Worm (Caenorhabditis elegans): ENCODE results near the gene T16G12.4.
"Not testable (repeated sequence)": the region's sequence is repeated elsewhere in the genome, so short reads cannot be mapped to it uniquely, and the experiment has no call there.

Gene T16G12.4

DNA sequence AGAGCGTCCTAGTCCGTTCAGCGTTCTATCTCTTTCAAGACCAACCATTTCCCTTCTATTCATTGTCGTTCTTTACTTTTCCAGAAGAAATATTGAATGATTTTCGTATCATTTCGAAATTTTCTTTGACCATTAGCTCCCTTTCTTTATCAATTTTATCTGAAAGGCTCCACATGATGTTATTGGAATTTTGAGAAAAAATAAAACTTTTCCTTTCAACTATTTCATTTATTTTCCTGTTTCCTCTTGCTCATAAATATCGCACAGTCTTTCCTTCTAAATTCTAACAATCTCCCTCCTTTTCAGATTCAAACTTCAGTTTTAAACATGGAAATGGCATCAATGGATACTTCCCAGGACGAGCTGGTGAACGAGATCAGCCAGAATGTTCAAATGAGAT is at the start of gene T16G12.4:
TSS of gene T16G12.4 (plus strand) at position 301 of the 400 bp plus-strand sequence.
- no peak for TF ChIP-seq unc-62 (GFP tag; optimal IDR thresholded peaks at IDR 0.05)

ce11 chrIII:10010117-10010516 is 47.5 kb upstream of the T16G12.4 start, which contains the start of gene fbxa-155:
Gene fbxa-155, minus strand, starts transcription at chrIII:10010217.
- no peak for TF ChIP-seq unc-62 (GFP tag; optimal IDR thresholded peaks at IDR 0.05)

DNA sequence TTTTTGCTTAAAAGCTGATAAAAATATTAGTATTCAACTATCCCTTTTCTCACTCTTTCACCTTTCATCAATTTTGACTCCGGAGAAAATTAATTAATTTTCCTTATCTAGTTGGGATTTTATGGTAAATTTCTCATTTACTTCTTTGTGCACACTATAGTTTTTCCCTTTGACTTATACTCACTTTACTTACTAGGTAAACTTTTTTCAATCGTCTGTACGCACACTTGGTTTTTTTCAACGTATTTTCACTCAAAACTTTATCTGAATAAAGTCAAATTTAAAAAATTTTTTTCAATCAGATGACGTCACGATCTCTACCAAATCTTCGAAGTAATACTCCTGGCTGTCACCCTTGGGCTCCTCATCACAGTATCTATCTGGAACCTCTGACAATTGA is 45.5 kb upstream of the T16G12.4 start, which contains the start of gene C05B5.16:
TSS of gene C05B5.16 (plus strand) at position 301 of the 400 bp plus-strand sequence.
- TF ChIP-seq unc-62 (GFP tag; optimal IDR thresholded peaks at IDR 0.05): no peak

DNA sequence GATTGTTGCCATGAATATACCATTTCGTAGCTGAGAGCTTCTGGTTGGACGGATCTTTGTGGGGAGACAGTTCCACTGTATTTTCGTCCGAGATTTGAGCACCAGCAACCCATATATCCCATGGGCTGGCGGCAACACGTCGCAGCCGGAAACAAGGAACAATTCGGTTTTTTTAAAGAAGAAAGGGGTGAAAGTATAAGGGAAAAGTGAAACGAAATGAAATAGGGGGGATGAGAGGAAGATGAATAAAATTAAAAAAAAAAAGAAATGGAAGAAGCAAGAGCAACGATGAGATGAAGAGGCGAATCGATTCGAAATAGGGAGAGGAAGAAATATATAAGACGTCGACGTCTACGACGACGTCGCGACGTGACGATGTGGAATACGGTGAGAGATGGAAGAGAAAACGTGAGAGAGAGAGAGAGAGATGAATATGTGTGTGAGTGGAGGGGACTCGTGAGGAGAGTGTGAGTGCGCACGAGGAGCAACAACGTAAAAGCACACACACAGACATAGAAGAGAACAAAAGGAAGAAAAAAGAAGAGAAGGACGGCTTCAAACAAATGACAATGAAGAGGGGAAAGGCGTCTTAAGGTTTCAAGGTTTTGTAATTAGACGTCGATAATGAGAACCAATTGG is 41.1 kb upstream of the T16G12.4 start, which contains the start of gene rgs-1:
TSS of gene rgs-1 (minus strand) at position 146 of the 639 bp plus-strand sequence.
- no peak for TF ChIP-seq unc-62 (GFP tag; optimal IDR thresholded peaks at IDR 0.05)

DNA sequence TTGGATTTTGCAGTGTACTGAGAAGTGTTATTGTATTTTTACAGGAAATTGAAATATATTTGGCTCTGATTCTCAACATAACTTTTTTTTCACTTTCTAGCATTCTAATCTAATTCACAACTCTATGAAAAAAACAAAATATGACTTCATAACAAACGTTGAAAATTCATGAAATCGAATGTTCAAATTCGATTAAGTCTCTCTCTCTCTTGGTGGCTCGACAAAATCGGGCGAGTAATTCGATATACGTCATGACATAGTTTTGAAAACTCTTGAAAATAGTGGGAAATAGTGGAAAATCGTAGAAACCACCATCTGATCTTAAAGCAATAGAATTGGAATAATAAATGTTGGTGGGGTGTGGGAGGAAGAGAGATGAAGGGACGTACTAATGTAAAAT is 39.6 kb upstream of the T16G12.4 start:
- TF ChIP-seq unc-62 (GFP tag; optimal IDR thresholded peaks at IDR 0.05): no peak

DNA sequence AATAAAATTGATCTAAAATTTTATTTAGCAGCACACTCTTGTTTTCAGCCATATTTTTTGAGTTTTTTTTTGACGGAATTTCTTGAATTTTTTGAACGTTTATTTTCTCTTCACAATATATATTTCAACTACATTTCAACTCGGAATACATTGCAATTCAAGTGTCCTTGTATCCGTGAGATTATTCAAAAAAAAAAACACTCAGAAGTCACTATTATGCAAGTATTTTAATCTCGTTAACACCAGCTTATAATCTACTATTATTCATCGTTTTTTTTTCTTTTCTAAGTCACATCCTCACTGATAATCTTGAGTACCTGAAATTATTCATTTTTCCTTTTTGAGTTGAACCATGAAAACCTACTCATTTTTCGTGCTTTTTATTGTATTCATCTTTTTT is 34.2 kb upstream of the T16G12.4 start, which contains the start of gene ins-21:
TSS of gene ins-21 (plus strand) at position 301 of the 400 bp plus-strand sequence.
- TF ChIP-seq unc-62 (GFP tag; optimal IDR thresholded peaks at IDR 0.05): no peak

DNA sequence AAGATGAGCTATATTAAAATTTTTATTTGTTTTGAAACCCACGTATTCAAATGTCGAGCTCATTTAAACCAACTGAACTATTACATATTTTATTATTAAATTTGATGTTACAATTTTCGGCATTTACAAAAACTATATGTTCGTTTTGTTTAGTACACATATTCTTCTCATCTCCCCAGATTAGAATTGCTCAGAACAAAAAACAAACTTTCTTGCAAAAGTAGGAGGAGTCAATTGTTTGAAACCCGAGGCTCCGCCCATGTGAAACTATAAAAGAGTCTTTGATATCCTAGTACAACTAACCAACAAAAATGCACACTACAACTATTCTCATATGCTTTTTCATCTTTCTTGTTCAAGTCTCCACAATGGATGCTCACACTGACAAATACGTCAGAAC is 31.6 kb upstream of the T16G12.4 start, which contains the start of gene ins-22:
TSS of gene ins-22 (plus strand) at position 301 of the 400 bp plus-strand sequence.
- no peak for TF ChIP-seq unc-62 (GFP tag; optimal IDR thresholded peaks at IDR 0.05)

- TF ChIP-seq unc-62 (GFP tag; optimal IDR thresholded peaks at IDR 0.05): no peak
These were observed 29.7 kb upstream of the T16G12.4 start, which contains the start of gene ins-23 for ce11 chrIII:10027947-10028346. Gene ins-23, plus strand, starts transcription at chrIII:10028247.

DNA sequence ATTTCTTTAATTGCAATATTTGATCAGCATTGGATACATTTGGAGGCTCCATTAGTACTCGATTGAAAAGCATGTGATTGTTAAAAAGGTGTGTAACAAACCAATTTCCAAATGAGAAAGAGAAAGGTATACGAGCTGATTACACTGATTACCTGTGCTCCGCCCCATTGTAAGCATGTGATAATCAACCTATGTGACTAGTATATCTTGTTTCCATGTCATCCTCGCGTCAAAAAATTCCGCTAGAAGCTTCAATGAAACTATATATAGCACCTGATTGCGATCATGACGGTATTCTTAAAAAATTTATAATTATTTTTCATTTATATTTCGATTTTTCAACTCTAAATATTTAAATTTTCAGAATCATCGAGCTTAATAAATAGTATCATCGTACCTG is 27.1 kb upstream of the T16G12.4 start, which contains the start of gene M04D8.4:
TSS of gene M04D8.4 (minus strand) at position 101 of the 400 bp plus-strand sequence.
- TF ChIP-seq unc-62 (GFP tag; optimal IDR thresholded peaks at IDR 0.05): no peak

DNA sequence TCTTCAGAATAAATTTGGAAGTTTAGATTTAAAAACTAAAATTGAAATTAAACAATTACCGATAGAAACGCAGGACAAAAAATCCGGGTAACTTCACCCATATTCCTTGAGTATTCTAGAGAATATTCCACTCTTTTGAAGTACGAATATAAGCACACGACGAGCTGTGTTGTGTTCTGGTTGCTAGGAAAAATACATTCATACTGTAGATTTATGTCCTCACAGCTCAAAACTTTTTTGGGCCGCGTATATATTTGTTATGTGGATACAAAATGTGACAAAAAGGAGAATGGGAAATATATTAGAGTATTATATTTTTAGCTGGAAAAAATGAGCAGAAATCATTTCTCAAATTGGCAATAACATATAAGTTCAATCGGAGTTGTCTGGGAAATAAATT is 24.4 kb upstream of the T16G12.4 start, which contains the start of gene M04D8.5:
TSS of gene M04D8.5 (minus strand) at position 101 of the 400 bp plus-strand sequence.
- TF ChIP-seq unc-62 (GFP tag; optimal IDR thresholded peaks at IDR 0.05): no peak

DNA sequence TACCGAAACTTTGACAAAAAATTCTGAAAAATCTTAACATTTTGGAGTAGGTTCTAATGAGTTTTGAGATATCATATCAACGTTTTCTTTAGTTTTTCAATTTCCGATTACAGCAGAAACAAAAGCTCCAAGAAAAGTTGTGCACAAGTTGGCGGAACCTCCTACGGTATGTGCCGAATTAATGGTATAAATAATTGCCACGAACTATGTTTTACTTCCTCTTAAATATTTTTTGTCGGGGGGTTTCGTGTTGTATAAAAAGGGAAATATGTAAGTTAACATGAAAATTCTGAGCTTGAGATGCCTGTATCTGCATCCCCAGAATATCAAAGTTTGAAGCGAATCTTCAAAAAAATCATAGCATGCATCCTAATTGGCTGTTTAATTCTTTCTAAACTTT is 23.7 kb upstream of the T16G12.4 start, which contains the start of gene M04D8.8:
TSS of gene M04D8.8 (plus strand) at position 301 of the 400 bp plus-strand sequence.
- no peak for TF ChIP-seq unc-62 (GFP tag; optimal IDR thresholded peaks at IDR 0.05)

ce11 chrIII:10035783-10036182 is 21.8 kb upstream of the T16G12.4 start, which contains the start of gene xbx-3:
Gene xbx-3, plus strand, starts transcription at chrIII:10035945.
- no peak for TF ChIP-seq unc-62 (GFP tag; optimal IDR thresholded peaks at IDR 0.05)

- TF ChIP-seq unc-62 (GFP tag; optimal IDR thresholded peaks at IDR 0.05): no peak
These were observed 20.5 kb upstream of the T16G12.4 start, which contains the start of gene M04D8.7 for ce11 chrIII:10037150-10037549. Gene M04D8.7, plus strand, starts transcription at chrIII:10037450.

DNA sequence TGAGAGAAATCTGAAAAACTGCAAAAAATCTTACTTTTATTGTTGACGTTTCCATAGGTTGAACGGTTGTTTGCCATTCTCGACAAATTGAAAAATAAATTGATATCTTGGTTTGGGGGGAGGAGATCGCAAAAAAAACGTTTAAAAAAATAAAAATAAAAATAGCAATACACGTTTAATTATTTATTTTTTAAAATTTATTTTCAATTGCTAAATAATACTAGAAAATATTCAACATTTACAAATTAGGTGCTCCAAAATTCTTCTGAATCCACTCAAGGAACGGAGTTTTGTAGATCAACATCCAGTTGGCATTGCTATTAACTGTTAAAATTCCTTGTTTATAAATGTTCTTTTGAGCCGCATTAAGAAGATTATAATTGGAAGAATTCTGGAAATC is 17.6 kb upstream of the T16G12.4 start, which contains the start of gene T16G12.7:
TSS of gene T16G12.7 (minus strand) at position 101 of the 400 bp plus-strand sequence.
- TF ChIP-seq unc-62 (GFP tag; optimal IDR thresholded peaks at IDR 0.05): no peak

DNA sequence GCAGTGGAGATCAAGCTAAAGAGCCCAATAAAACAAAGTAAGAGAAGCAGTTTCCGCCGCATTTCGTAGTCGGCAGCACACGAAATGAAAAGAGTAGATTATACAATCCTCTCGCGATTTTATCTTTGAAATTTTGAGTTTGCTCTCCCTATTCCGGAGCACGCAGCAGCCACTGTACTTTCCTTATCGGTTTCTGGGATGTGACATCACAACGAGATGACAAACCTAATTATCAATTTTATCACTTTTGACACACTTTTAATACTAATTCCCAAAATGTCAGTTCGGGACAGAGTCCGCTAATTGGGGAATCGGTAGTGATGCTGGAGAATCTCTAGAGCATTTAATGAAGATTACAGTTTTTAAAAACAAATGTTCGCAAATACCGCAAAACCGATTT is 7.9 kb upstream of the T16G12.4 start, which contains the start of gene T16G12.1:
TSS of gene T16G12.1 (minus strand) at position 176 of the 400 bp plus-strand sequence.
- TF ChIP-seq unc-62 (GFP tag; optimal IDR thresholded peaks at IDR 0.05): no peak

ce11 chrIII:10050321-10050720 is 7.3 kb upstream of the T16G12.4 start, which contains the start of gene T16G12.3:
Gene T16G12.3, plus strand, starts transcription at chrIII:10050621.
- TF ChIP-seq unc-62 (GFP tag; optimal IDR thresholded peaks at IDR 0.05): not testable (repeated sequence)
